Fruit fly (Drosophila melanogaster): ENCODE measurements around the gene Dab.

The Dab gene

dm6 chr3L:16758504-16759109 is 46.7 kb downstream of the Dab start (continued):
- TF ChIP-seq CG3032 (tag; optimal IDR thresholded peaks at IDR 0.05) (peak; percentile 83), CG4318 (GFP tag; optimal IDR thresholded peaks at IDR 0.05) (peak; percentile 76), acj6 (GFP tag; optimal IDR thresholded peaks at IDR 0.05) (peak; percentile 73), fkh (GFP tag; optimal IDR thresholded peaks at IDR 0.05) (no peak), fd59A (GFP tag; optimal IDR thresholded peaks at IDR 0.05) (peak; percentile 74), CG6792 (GFP tag; optimal IDR thresholded peaks at IDR 0.05) (peak; percentile 85), CG31627 (GFP tag; optimal IDR thresholded peaks at IDR 0.05) (peak; percentile 60), Ets21C (GFP tag; optimal IDR thresholded peaks at IDR 0.05) (peak; percentile 53), CG11762 (GFP tag; optimal IDR thresholded peaks at IDR 0.05; ENCODE audit: insufficient read depth) (peak; percentile 74), dac (GFP tag; optimal IDR thresholded peaks at IDR 0.05) (peak; percentile 65), Smox (GFP tag; optimal IDR thresholded peaks at IDR 0.05) (peak; percentile 63), CG6808 (GFP tag; optimal IDR thresholded peaks at IDR 0.05) (peak; percentile 94), lz (GFP tag; optimal IDR thresholded peaks at IDR 0.05) (peak; percentile 73), CG7368 (GFP tag; optimal IDR thresholded peaks at IDR 0.05) (peak; percentile 68), CG11902 (GFP tag; optimal IDR thresholded peaks at IDR 0.05) (peak; percentile 70), spab (GFP tag; optimal IDR thresholded peaks at IDR 0.05) (peak; percentile 78), CG11294 (GFP tag; IDR thresholded peaks at IDR 0.05) (peak; percentile 46), vri (GFP tag; optimal IDR thresholded peaks at IDR 0.05) (peak; percentile 30), CG8319 (GFP tag; optimal IDR thresholded peaks at IDR 0.05) (peak; percentile 47), CG6854 (GFP tag; optimal IDR thresholded peaks at IDR 0.05) (no peak), Ets96B (tag; optimal IDR thresholded peaks at IDR 0.05) (peak; percentile 81), Met (GFP tag; optimal IDR thresholded peaks at IDR 0.05) (peak; percentile 75), CG8119 (GFP tag; IDR thresholded peaks at IDR 0.05) (peak; percentile 86), CG6276 (GFP tag; optimal IDR thresholded peaks at IDR 0.05) (peak; percentile 77), Sox102F (GFP tag; optimal IDR thresholded peaks at IDR 0.05) (peak; percentile 63), CG6163 (GFP tag; IDR thresholded peaks at IDR 0.05) (peak; percentile 93), dsx (GFP tag; optimal IDR thresholded peaks at IDR 0.05; ENCODE audit: poor library complexity, severe bottlenecking) (peak; percentile 86), Hr4 (GFP tag; optimal IDR thresholded peaks at IDR 0.05) (peak; percentile 86), Hr39 (GFP tag; optimal IDR thresholded peaks at IDR 0.05) (peak; percentile 68)

DNA sequence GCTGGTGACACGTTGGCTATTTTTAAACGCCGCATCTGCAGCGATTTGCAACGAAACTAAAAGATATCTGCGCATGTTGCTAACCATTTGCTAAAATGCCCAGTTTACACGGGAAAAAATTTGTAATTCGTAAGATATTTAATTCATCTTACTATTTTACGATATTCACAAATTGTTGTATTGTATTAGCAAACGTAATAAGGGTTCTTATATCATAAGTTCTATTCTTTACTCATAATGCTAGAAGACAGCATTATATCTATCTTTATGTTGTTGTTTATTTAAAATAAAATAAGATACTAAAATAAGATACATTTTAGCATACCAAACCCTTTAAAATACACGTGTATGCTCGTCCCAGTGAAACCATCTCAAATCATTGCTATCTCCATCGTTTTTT is 47.6 kb downstream of the Dab start:
- TF ChIP-seq CG6808 (GFP tag; optimal IDR thresholded peaks at IDR 0.05) (peak; percentile 7), ss (GFP tag; optimal IDR thresholded peaks at IDR 0.05) (peak in 1 of 2 experiments; percentile 15), Hr4 (GFP tag; optimal IDR thresholded peaks at IDR 0.05) (peak; percentile 49), Ets96B (tag; optimal IDR thresholded peaks at IDR 0.05) (peak; percentile 57), CG11902 (GFP tag; optimal IDR thresholded peaks at IDR 0.05) (no peak), Eip78C (GFP tag) (peak; percentile 88), CG34406 (GFP tag; optimal IDR thresholded peaks at IDR 0.05) (no peak), net (GFP tag; optimal IDR thresholded peaks at IDR 0.05) (no peak), CG7368 (GFP tag; optimal IDR thresholded peaks at IDR 0.05) (no peak), eg (GFP tag; IDR thresholded peaks at IDR 0.05) (no peak), CG8319 (GFP tag; optimal IDR thresholded peaks at IDR 0.05) (no peak), Sox102F (GFP tag; optimal IDR thresholded peaks at IDR 0.05) (no peak), CG6163 (GFP tag; IDR thresholded peaks at IDR 0.05) (0 out of 3 replicates have a peak, but pooled peaks have one; percentile 11), CG4318 (GFP tag; optimal IDR thresholded peaks at IDR 0.05) (peak; percentile 11), Hr39 (GFP tag; optimal IDR thresholded peaks at IDR 0.05) (no peak), CG1621 (tag; optimal IDR thresholded peaks at IDR 0.05) (no peak), spab (GFP tag; optimal IDR thresholded peaks at IDR 0.05) (peak; percentile 27), esn (GFP tag; optimal IDR thresholded peaks at IDR 0.05) (no peak), Hr38 (GFP tag; optimal IDR thresholded peaks at IDR 0.05) (no peak), CG11762 (GFP tag; optimal IDR thresholded peaks at IDR 0.05; ENCODE audit: insufficient read depth) (no peak), Smox (GFP tag; optimal IDR thresholded peaks at IDR 0.05) (no peak), Blimp-1 (GFP tag; optimal IDR thresholded peaks at IDR 0.05) (no peak), pdm3 (GFP tag; optimal IDR thresholded peaks at IDR 0.05) (peak; percentile 10), fd85E (GFP tag; optimal IDR thresholded peaks at IDR 0.05) (no peak), CG8119 (GFP tag; IDR thresholded peaks at IDR 0.05) (peak; percentile 66), Eip93F (GFP tag; optimal IDR thresholded peaks at IDR 0.05) (no peak), CG16779 (tag; optimal IDR thresholded peaks at IDR 0.05) (no peak), CG6854 (GFP tag; optimal IDR thresholded peaks at IDR 0.05) (no peak), CG32006 (GFP tag; optimal IDR thresholded peaks at IDR 0.05) (peak; percentile 67), CG6792 (GFP tag; optimal IDR thresholded peaks at IDR 0.05) (no peak), vri (GFP tag; optimal IDR thresholded peaks at IDR 0.05) (no peak), CG15336 (GFP tag; IDR thresholded peaks at IDR 0.05) (peak; percentile 55), CG10631 (GFP tag; optimal IDR thresholded peaks at IDR 0.05) (peak; percentile 31), salr (GFP tag; optimal IDR thresholded peaks at IDR 0.05) (peak in 1 of 2 experiments; percentile 1), Sox14 (GFP tag; optimal IDR thresholded peaks at IDR 0.05) (no peak)
